Worm (Caenorhabditis elegans): Measurements from ENCODE around the gene ints-11.

The ints-11 gene

DNA sequence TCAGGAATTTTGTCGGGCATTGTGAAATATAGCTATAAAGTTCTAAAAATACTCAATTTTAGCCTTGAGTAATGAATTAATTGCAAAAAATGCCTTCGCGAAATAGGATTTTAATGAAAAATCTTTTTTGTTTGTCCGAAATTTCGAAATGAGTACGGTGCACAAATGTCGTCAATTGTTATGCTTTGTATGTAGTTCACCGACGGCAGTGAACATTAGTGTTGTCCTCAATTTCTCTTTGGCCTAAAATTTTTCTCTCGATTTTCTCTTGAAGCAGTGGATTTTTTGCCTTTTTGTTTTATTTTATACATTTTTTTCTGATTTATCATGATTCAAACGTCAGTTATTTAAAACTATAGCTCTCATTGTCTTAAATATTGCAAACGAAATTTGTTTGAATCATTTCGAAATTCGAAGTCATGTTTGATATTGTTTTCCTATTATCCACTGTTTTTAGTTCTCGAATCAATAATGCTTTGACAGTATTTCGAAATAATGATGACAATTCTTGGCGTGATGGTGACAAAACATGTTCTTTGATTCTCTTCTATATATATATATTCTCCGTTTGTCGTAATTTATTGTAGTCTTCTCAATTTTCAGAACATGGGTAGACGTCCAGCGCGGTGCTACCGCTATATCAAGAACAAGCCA lies at the start of gene ints-11, which contains the start of gene rpl-10:
Gene ints-11 (minus strand): TSS at position 201 of the 654 bp plus-strand sequence.
Gene rpl-10 (plus strand): TSS at position 604 of the 654 bp plus-strand sequence.
- no peak for TF ChIP-seq cog-1 (tag; optimal IDR thresholded peaks at IDR 0.05)
- TF ChIP-seq tab-1 (GFP tag; IDR thresholded peaks at IDR 0.05) = no peak
- no peak for TF ChIP-seq T22C8.4 (GFP tag; IDR thresholded peaks at IDR 0.05)
- TF ChIP-seq ztf-23 (GFP tag; IDR thresholded peaks at IDR 0.05) = no peak
- no peak for TF ChIP-seq flt-1 (GFP tag; IDR thresholded peaks at IDR 0.05)
- no peak for TF ChIP-seq ztf-29 (GFP tag; IDR thresholded peaks at IDR 0.05)
- no peak for TF ChIP-seq klf-2 (GFP tag; conservative IDR thresholded peaks at IDR 0.05)
- no peak for TF ChIP-seq med-1 (GFP tag; optimal IDR thresholded peaks at IDR 0.05; ENCODE audit: insufficient read depth)
- TF ChIP-seq ref-1 (GFP tag; conservative IDR thresholded peaks at IDR 0.05) = no peak

ce11 chrII:8190455-8190854 lies 47.2 kb upstream of the ints-11 start, which contains the start of gene T05C12.8:
Gene T05C12.8 (minus strand): TSS chrII:8190555.
- no peak for TF ChIP-seq klf-2 (GFP tag; conservative IDR thresholded peaks at IDR 0.05)
- no peak for TF ChIP-seq cog-1 (tag; optimal IDR thresholded peaks at IDR 0.05)
- no peak for TF ChIP-seq T22C8.4 (GFP tag; IDR thresholded peaks at IDR 0.05)
- no peak for TF ChIP-seq ztf-29 (GFP tag; IDR thresholded peaks at IDR 0.05)
- no peak for TF ChIP-seq ref-1 (GFP tag; conservative IDR thresholded peaks at IDR 0.05)
- no peak for TF ChIP-seq ztf-23 (GFP tag; IDR thresholded peaks at IDR 0.05)
- no peak for TF ChIP-seq tab-1 (GFP tag; IDR thresholded peaks at IDR 0.05)
- no peak for TF ChIP-seq med-1 (GFP tag; optimal IDR thresholded peaks at IDR 0.05; ENCODE audit: insufficient read depth)
- no peak for TF ChIP-seq flt-1 (GFP tag; IDR thresholded peaks at IDR 0.05)

DNA sequence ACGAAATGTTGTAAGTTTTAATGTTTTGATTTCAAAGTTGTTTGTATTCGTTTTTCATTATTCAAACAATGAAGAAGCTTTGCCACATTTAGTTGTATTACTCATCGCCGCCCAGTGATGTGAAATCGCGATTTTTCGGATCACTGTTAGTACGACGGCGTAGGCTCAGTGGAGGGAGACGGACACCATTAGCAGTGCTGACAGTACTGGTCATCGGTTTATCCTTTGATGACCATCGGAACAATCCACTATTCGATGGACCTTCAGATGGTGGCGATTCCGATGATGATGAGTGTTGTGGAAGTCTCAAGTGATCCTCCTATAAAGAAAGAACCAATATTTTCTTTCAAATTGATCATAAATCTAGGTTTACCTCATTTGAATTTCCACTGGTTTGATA lies 44.2 kb upstream of the ints-11 start:
- TF ChIP-seq tab-1 (GFP tag; IDR thresholded peaks at IDR 0.05) (no peak), T22C8.4 (GFP tag; IDR thresholded peaks at IDR 0.05) (no peak), ref-1 (GFP tag; conservative IDR thresholded peaks at IDR 0.05) (no peak), med-1 (GFP tag; optimal IDR thresholded peaks at IDR 0.05; ENCODE audit: insufficient read depth) (no peak), klf-2 (GFP tag; conservative IDR thresholded peaks at IDR 0.05) (no peak), ztf-23 (GFP tag; IDR thresholded peaks at IDR 0.05) (no peak), flt-1 (GFP tag; IDR thresholded peaks at IDR 0.05) (no peak)

DNA sequence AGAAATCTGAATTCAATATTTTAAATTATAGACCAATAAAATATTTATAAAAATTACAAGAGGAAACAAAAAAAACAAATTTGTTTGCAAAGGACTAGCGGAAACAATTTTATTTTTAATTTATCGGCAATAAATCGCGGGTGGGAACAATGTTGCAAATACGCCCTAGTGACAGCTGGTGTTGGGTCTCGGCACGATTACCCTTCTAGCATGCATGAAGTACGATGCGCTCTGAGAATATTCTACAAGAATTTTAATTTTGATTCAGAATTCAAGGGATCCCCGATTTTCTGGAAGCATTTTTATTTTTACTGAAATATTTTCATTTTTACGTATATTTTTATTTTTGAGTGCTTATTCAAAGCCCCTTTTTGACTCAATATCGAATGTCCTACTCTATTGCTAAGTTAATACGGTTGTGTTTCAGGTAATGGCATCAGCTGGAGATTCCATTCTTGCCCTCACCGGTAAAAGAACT lies 41.8 kb upstream of the ints-11 start, which contains the start of the genes mig-5 and cct-1:
Gene mig-5 (minus strand): TSS at position 8 of the 478 bp plus-strand sequence.
Gene cct-1 (plus strand): TSS at position 428 of the 478 bp plus-strand sequence.
- TF ChIP-seq ztf-23 (GFP tag; IDR thresholded peaks at IDR 0.05) (no peak; the same call in 1 of the 2 replicates), klf-2 (GFP tag; conservative IDR thresholded peaks at IDR 0.05) (no peak), med-1 (GFP tag; optimal IDR thresholded peaks at IDR 0.05; ENCODE audit: insufficient read depth) (no peak), flt-1 (GFP tag; IDR thresholded peaks at IDR 0.05) (peak; percentile 71), cog-1 (tag; optimal IDR thresholded peaks at IDR 0.05) (peak; percentile 84), T22C8.4 (GFP tag; IDR thresholded peaks at IDR 0.05) (no peak), tab-1 (GFP tag; IDR thresholded peaks at IDR 0.05) (no peak), ref-1 (GFP tag; conservative IDR thresholded peaks at IDR 0.05) (no peak), ztf-29 (GFP tag; IDR thresholded peaks at IDR 0.05) (no peak)

DNA sequence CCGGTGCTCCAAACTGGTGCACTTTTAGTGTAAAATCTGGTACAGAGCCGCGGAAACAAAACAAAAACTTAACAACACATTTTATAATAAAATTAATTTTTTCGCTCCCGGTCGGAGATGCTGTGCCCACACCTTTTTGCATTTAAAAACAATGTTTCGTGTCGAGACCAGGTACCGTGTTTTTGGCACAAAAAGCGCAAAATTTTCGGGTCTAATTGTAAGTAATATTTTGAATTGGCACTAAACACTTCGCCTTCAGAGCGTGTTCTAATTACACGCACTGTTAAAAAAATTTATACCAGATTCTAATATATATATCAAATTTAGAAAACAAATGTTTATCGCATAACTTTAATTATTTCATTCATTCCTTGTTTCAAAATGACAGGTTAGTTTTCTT lies 38.2 kb upstream of the ints-11 start, which contains the start of gene dylt-3:
Gene dylt-3 (plus strand): TSS at position 301 of the 400 bp plus-strand sequence.
- no peak for TF ChIP-seq ref-1 (GFP tag; conservative IDR thresholded peaks at IDR 0.05)
- no peak for TF ChIP-seq flt-1 (GFP tag; IDR thresholded peaks at IDR 0.05)
- no peak for TF ChIP-seq cog-1 (tag; optimal IDR thresholded peaks at IDR 0.05)
- TF ChIP-seq ztf-23 (GFP tag; IDR thresholded peaks at IDR 0.05) = no peak
- no peak for TF ChIP-seq med-1 (GFP tag; optimal IDR thresholded peaks at IDR 0.05; ENCODE audit: insufficient read depth)
- no peak for TF ChIP-seq tab-1 (GFP tag; IDR thresholded peaks at IDR 0.05)
- TF ChIP-seq klf-2 (GFP tag; conservative IDR thresholded peaks at IDR 0.05) = no peak
- no peak for TF ChIP-seq ztf-29 (GFP tag; IDR thresholded peaks at IDR 0.05)
- TF ChIP-seq T22C8.4 (GFP tag; IDR thresholded peaks at IDR 0.05) = no peak

ce11 chrII:8180281-8180680 lies 37.0 kb upstream of the ints-11 start, which contains the start of gene T05C12.4:
Gene T05C12.4 (minus strand): TSS chrII:8180381.
- TF ChIP-seq T22C8.4 (GFP tag; IDR thresholded peaks at IDR 0.05) = no peak
- TF ChIP-seq cog-1 (tag; optimal IDR thresholded peaks at IDR 0.05) = no peak
- no peak for TF ChIP-seq med-1 (GFP tag; optimal IDR thresholded peaks at IDR 0.05; ENCODE audit: insufficient read depth)
- TF ChIP-seq klf-2 (GFP tag; conservative IDR thresholded peaks at IDR 0.05) = no peak
- TF ChIP-seq flt-1 (GFP tag; IDR thresholded peaks at IDR 0.05) = no peak
- TF ChIP-seq ztf-29 (GFP tag; IDR thresholded peaks at IDR 0.05) = no peak
- TF ChIP-seq ztf-23 (GFP tag; IDR thresholded peaks at IDR 0.05) = no peak
- no peak for TF ChIP-seq tab-1 (GFP tag; IDR thresholded peaks at IDR 0.05)

DNA sequence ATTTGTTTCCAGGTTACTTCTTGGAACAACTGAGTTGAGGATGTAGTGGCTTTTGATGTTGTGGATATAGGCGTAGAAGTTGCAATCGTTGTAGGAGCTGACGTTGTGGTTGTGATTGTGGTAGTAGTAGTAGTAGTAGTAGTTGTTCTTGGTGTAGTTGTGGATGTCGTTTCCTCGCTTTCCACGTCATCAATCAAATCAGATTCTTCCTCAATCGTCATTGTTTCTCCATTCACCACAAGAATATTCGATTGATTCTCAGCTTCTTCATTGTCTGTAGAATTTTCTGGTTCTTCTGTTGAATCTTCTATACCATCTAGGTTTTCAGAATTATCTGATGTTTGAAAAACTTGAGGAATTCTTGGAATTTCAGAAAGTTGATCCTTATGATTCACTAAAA lies 35.3 kb upstream of the ints-11 start:
- no peak for TF ChIP-seq ztf-29 (GFP tag; IDR thresholded peaks at IDR 0.05)
- no peak for TF ChIP-seq flt-1 (GFP tag; IDR thresholded peaks at IDR 0.05)
- TF ChIP-seq T22C8.4 (GFP tag; IDR thresholded peaks at IDR 0.05) = no peak

DNA sequence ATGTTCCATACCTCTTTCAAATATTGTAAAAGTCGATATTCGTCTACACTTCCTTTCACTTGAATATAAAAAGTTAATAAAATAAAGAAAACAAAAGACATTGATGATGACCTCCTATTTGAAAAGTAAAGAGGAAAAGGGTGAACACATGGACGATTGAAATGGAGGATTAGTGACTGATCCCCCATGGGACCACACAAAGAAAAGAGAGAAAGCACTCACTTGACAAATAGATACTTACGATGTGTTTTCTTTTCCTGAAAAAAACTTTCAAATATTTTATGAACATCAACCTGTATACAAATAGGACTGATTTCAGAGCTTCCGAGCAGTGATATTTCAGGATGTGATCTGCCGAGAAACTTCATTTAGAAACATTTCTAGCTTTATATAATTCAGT lies 33.8 kb upstream of the ints-11 start, which contains the start of gene acr-14:
Gene acr-14 (minus strand): TSS at position 101 of the 400 bp plus-strand sequence.
- TF ChIP-seq med-1 (GFP tag; optimal IDR thresholded peaks at IDR 0.05; ENCODE audit: insufficient read depth) (no peak), klf-2 (GFP tag; conservative IDR thresholded peaks at IDR 0.05) (no peak), ztf-23 (GFP tag; IDR thresholded peaks at IDR 0.05) (no peak), tab-1 (GFP tag; IDR thresholded peaks at IDR 0.05) (no peak), ref-1 (GFP tag; conservative IDR thresholded peaks at IDR 0.05) (no peak), cog-1 (tag; optimal IDR thresholded peaks at IDR 0.05) (no peak), flt-1 (GFP tag; IDR thresholded peaks at IDR 0.05) (no peak), ztf-29 (GFP tag; IDR thresholded peaks at IDR 0.05) (no peak), T22C8.4 (GFP tag; IDR thresholded peaks at IDR 0.05) (no peak)

DNA sequence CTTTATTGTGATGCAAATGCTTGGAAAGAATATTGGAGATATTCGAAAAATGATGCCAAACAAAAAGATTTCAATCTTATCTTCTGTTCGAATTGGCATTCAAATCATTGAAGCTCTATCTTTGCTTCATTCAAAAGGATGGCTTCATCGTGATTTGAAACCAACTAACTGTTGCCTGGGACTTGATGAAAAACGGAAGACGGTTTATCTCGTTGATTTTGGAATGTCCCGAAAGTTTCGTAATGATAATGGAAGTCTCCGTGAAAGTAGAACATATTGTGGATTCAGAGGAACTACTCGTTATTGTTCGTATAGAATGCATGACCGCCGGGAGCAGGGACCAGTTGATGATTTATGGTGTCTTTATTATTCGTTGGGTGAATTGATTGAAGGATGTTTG lies 30.9 kb upstream of the ints-11 start:
- no peak for TF ChIP-seq tab-1 (GFP tag; IDR thresholded peaks at IDR 0.05)
- TF ChIP-seq med-1 (GFP tag; optimal IDR thresholded peaks at IDR 0.05; ENCODE audit: insufficient read depth) = no peak
- TF ChIP-seq ztf-23 (GFP tag; IDR thresholded peaks at IDR 0.05) = no peak
- TF ChIP-seq ztf-29 (GFP tag; IDR thresholded peaks at IDR 0.05) = no peak
- no peak for TF ChIP-seq flt-1 (GFP tag; IDR thresholded peaks at IDR 0.05)
- TF ChIP-seq klf-2 (GFP tag; conservative IDR thresholded peaks at IDR 0.05) = no peak
- TF ChIP-seq ref-1 (GFP tag; conservative IDR thresholded peaks at IDR 0.05) = no peak
- no peak for TF ChIP-seq cog-1 (tag; optimal IDR thresholded peaks at IDR 0.05)
- no peak for TF ChIP-seq T22C8.4 (GFP tag; IDR thresholded peaks at IDR 0.05)
